Worm (Caenorhabditis elegans) whole organism, young adult: ENCODE data around the gene hsp-6.

ENCODE experiments used
- F52B5.7 ChIP-seq: sonication (generic microtip); optimal IDR thresholded peaks from 2 replicates; lab custom pipeline; 2016; ENCODE audit warnings: mild to moderate bottlenecking, missing genetic modification characterization, missing compliant biosample characterization
- Y53F4B.3 ChIP-seq: fragments of 200-800 bp; sonication (Bioruptor generic); IDR thresholded peaks from 2 replicates; pipeline ENCODE4 v1.3.6; 2022; ENCODE audit warnings: missing genetic modification reagents, missing genetic modification characterization, missing compliant biosample characterization
- Y79H2A.3 ChIP-seq: fragments of 200-800 bp; sonication (Bioruptor generic); conservative IDR thresholded peaks from 2 replicates; pipeline ENCODE4 v1.3.6; 2022; ENCODE audit warnings: missing genetic modification reagents, missing genetic modification characterization, missing compliant biosample characterization
- ceh-79 ChIP-seq: sonication (generic microtip); optimal IDR thresholded peaks from 2 replicates; lab custom pipeline; 2017; ENCODE audit warnings: mild to moderate bottlenecking, missing genetic modification characterization, missing compliant biosample characterization
- fkh-3 ChIP-seq: sonication (generic microtip); optimal IDR thresholded peaks from 2 replicates; lab custom pipeline; 2016; ENCODE audit warnings: mild to moderate bottlenecking, missing genetic modification characterization, missing compliant biosample characterization
- rec-8 ChIP-seq, 2 experiments: sonication (generic microtip); optimal IDR thresholded peaks; 2 replicates each; lab custom pipeline; 2016; ENCODE audit warnings: mild to moderate bottlenecking in 2 of 2, missing genetic modification characterization in 2 of 2, missing genetic modification reagents in 2 of 2, missing genotype in 2 of 2, missing biosample characterization in 1 of 2, missing compliant biosample characterization in 1 of 2, moderate library complexity in 1 of 2

The hsp-6 gene

ce11 chrV:4775140-4775539, 51.4 kb downstream of the hsp-6 start:
- TF ChIP-seq ceh-79 (no peak), Y53F4B.3 (no peak), Y79H2A.3 (no peak), F52B5.7 (no peak), rec-8 (tag; optimal IDR thresholded peaks at IDR 0.05; lab: Kevin White, UChicago) (no peak), fkh-3 (tag; lab: Kevin White, UChicago) (no peak)
